Fruit fly (Drosophila melanogaster) whole organism, adult: ENCODE measurements around the gene CG13074.

Experiments used
- CG11617 ChIP-seq: fragments of 200-800 bp; sonication (Bioruptor generic); optimal IDR thresholded peaks from 2 replicates; lab custom pipeline; 2017; ENCODE audit warnings: mild to moderate bottlenecking, missing biosample characterization, missing genetic modification reagents, missing genetic modification characterization
- CG14711 ChIP-seq: fragments of 200-800 bp; sonication (Bioruptor generic); optimal IDR thresholded peaks from 2 replicates; lab custom pipeline; 2018; ENCODE audit warnings: missing biosample characterization, mild to moderate bottlenecking, missing genetic modification characterization, moderate library complexity
- Crg-1 ChIP-seq: fragments of 200-800 bp; sonication (Bioruptor generic); optimal IDR thresholded peaks from 2 replicates; lab custom pipeline; 2016; ENCODE audit warnings: missing biosample characterization, missing genetic modification characterization
- Hr96 ChIP-seq: fragments of 200-800 bp; sonication (Bioruptor generic); optimal IDR thresholded peaks from 2 replicates; lab custom pipeline; 2016; ENCODE audit warnings: missing biosample characterization, missing genetic modification characterization
- Mnt ChIP-seq: fragments of 200-800 bp; sonication (Bioruptor generic); optimal IDR thresholded peaks from 2 replicates; lab custom pipeline; 2016; ENCODE audit warnings: missing biosample characterization, mild to moderate bottlenecking, missing genetic modification characterization
- bab1 ChIP-seq: fragments of 200-800 bp; sonication (Bioruptor generic); optimal IDR thresholded peaks from 3 replicates; lab custom pipeline; 2019; ENCODE audit warnings: missing biosample characterization, mild to moderate bottlenecking, missing genetic modification characterization, moderate library complexity
- cic ChIP-seq: fragments of 200-800 bp; sonication (Bioruptor generic); optimal IDR thresholded peaks from 2 replicates; lab custom pipeline; 2017; ENCODE audit warnings: missing biosample characterization, mild to moderate bottlenecking, missing genetic modification characterization, moderate library complexity
- cnc ChIP-seq, 2 experiments: fragments of >200 bp; optimal IDR thresholded peaks; 2 replicates each; lab custom pipeline; 2017
- pad ChIP-seq: fragments of 200-800 bp; sonication (Bioruptor generic); optimal IDR thresholded peaks from 3 replicates; lab custom pipeline; 2017; ENCODE audit warnings: missing biosample characterization, missing genetic modification characterization, mild to moderate bottlenecking, moderate library complexity, missing genetic modification reagents
- tj ChIP-seq: fragments of 200-800 bp; sonication (Bioruptor generic); optimal IDR thresholded peaks from 3 replicates; lab custom pipeline; 2017; ENCODE audit warnings: missing biosample characterization, mild to moderate bottlenecking, missing genetic modification characterization, moderate library complexity

DNA sequence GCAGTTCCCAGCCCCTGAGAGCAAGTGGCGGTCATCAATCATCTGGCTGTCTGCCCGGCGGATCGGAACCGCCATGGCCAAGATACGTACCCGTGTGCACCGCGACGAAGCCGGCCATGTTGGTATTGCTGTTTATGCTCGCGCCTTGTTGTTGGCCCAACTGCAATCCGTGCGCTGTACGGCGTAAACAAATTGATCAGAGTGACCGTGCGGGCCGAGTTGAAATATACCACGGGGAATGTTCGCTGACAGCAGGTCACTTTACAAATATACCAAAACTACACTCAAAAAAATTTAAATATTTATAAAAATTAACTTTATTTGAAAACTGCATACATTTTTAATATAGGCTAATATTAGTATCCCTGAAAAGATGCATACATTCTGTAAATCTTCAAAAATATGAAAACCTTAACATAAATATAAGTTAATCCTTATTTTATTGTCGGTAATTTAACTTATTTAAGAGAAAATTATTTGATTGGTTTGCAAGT is 9.9 kb downstream of the CG13074 start, which contains the start of gene Tasp1:
- TF ChIP-seq Crg-1 (GFP tag; lab: Kevin White, UChicago) (no peak), CG14711 (tag; lab: Kevin White, UChicago) (peak; percentile 44), tj (peak; percentile 13), CG11617 (peak; percentile 22), Mnt (GFP tag; lab: Kevin White, UChicago) (peak; percentile 37), pad (GFP tag; lab: Kevin White, UChicago) (no peak), Hr96 (GFP tag; lab: Kevin White, UChicago) (no peak), cic (GFP tag; lab: Kevin White, UChicago) (no peak), cnc (optimal IDR thresholded peaks at IDR 0.05; lab: Kevin White, UChicago) (no peak), bab1 (peak; percentile 72)
